Worm (Caenorhabditis elegans): Measurements from ENCODE around the gene C06A6.4.

Gene C06A6.4

ce11 chrIV:7829275-7829938 is at the start of gene C06A6.4:
Gene C06A6.4 (minus strand): TSS chrIV:7829298.
- TF ChIP-seq W03F9.2 (tag; optimal IDR thresholded peaks at IDR 0.05) (peak; percentile 61), dao-5 (tag; optimal IDR thresholded peaks at IDR 0.05) (no peak)

ce11 chrIV:7877781-7878180 is 48.7 kb upstream of the C06A6.4 start, which contains the start of gene kin-26:
Gene kin-26 (minus strand): TSS chrIV:7877881.
- no peak for TF ChIP-seq him-1 (tag; optimal IDR thresholded peaks at IDR 0.05)
- TF ChIP-seq dao-5 (tag; optimal IDR thresholded peaks at IDR 0.05): no peak
- no peak for TF ChIP-seq W03F9.2 (tag; optimal IDR thresholded peaks at IDR 0.05)

ce11 chrIV:7877255-7877654 is 48.2 kb upstream of the C06A6.4 start:
- TF ChIP-seq him-1 (tag; optimal IDR thresholded peaks at IDR 0.05) (no peak), W03F9.2 (tag; optimal IDR thresholded peaks at IDR 0.05) (no peak), dao-5 (tag; optimal IDR thresholded peaks at IDR 0.05) (no peak)

DNA sequence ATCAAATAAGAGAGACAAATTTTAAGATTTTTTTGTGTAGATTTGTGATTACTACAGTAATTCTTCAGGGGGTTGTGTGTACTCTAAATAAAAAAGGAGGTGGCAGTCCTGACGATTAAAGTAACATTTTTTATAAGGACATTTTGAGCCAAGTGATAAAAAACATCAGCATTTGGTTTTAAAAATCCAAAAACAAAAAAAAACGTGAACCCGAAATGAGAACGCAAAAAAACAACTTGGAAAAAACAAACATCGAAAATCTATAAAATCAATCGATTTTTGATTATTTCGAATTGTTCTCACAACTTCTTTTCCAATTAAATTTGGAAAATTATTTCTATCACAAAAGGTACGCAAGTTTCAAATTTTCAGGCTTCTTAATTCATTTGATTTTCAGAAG is 41.4 kb upstream of the C06A6.4 start, which contains the start of gene T06C10.3:
Gene T06C10.3, plus strand, starts transcription at position 301 of the 400 bp plus-strand sequence.
- no peak for TF ChIP-seq him-1 (tag; optimal IDR thresholded peaks at IDR 0.05)
- no peak for TF ChIP-seq dao-5 (tag; optimal IDR thresholded peaks at IDR 0.05)
- TF ChIP-seq W03F9.2 (tag; optimal IDR thresholded peaks at IDR 0.05): no peak

DNA sequence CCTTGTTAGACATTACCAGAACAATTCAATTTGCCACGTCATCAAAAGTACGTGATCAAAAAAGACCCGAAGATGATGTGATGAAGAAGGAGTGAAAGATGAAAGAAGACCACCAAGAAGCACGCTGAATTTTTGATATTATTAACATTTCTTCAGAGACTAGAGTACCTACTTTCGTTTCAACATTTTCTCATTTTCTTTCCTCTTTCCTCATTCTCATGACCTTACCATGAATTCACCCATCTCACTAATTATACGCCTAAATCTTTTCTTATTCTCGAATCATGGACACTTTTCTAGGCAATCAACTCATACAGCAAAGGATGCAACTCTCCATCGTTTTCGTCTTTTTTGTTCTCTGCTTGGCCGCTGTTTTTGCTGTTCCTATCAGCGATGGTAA is 39.5 kb upstream of the C06A6.4 start, which contains the start of gene flp-10:
Gene flp-10, plus strand, starts transcription at position 301 of the 400 bp plus-strand sequence.
- TF ChIP-seq W03F9.2 (tag; optimal IDR thresholded peaks at IDR 0.05): no peak
- TF ChIP-seq dao-5 (tag; optimal IDR thresholded peaks at IDR 0.05): no peak
- TF ChIP-seq him-1 (tag; optimal IDR thresholded peaks at IDR 0.05): no peak

DNA sequence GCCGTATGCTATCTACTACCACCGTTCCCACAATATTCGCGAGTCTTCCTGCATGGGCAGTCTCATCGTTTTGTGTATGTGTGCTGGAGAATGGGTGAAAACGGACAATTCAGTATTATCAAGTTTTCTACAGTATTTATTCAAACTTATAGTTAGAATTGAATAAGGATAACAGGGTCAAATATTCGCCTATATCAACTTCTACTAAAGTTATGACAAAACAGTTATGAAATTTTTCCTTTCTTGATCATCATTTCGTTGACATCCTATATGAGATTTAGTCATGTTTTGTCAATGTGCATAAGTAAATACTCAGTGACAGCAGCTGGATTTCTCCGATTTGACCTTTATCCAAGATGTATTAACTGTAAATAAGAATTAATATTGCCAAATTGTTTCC is 22.2 kb upstream of the C06A6.4 start:
- TF ChIP-seq W03F9.2 (tag; optimal IDR thresholded peaks at IDR 0.05): no peak
- no peak for TF ChIP-seq dao-5 (tag; optimal IDR thresholded peaks at IDR 0.05)
- TF ChIP-seq him-1 (tag; optimal IDR thresholded peaks at IDR 0.05): no peak

DNA sequence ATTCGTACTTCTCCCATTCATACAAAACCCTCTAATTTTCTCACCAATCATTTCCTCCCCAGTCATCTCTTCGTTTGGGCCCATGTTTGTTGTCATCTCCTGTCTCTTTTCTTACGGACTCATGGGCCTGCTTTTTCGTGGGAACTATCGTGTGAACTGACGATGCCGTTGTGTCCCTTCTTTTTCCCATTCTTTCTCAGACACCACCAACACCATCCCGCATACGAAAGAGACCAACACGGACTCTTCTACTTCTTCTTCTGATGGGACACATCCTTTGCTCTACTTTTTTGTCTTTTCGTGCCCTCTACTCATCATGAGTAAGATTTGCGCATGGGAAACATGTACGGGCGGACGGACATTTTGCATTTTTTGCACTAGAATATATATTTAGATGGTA is 21.2 kb upstream of the C06A6.4 start:
- TF ChIP-seq dao-5 (tag; optimal IDR thresholded peaks at IDR 0.05) (no peak), him-1 (tag; optimal IDR thresholded peaks at IDR 0.05) (no peak), W03F9.2 (tag; optimal IDR thresholded peaks at IDR 0.05) (no peak)

DNA sequence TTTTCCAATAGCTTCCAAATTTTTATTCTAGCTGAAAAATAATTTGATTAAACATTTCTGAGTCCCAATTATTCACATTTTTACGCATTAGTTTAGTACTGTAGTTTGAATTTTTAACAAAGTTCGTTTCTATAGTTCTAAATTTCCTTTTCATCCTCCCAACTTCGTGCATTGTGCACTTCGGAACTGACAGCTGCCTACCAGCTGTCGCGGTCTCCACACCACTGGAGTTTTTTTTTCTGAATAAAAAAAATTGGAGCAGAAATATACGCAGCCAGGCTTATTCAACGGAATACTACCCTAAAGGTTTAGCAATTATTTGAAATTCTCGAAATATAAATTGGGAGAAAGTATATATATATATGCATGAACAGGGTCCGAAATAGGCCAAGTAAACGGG is 20.1 kb upstream of the C06A6.4 start:
- TF ChIP-seq him-1 (tag; optimal IDR thresholded peaks at IDR 0.05): no peak

DNA sequence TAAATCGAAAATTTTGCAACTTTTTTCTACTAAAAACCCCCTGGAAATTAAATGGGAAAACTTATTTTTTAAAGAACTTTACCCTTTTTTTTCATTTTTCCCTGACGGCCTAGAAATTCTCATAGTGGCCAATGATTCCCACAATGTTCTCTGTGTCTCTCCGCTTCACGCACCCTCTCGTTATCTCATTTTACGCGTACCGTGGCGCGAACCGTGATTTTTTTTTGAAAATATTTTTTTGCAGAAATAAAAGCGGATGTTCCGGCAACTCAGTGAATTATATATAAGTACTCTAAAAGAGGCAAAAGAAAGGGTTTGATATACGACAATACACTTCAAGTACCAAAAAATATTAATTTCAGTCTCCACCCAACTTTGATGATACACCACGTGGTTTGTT is 17.3 kb upstream of the C06A6.4 start, which contains the start of gene C06A6.2:
Gene C06A6.2, plus strand, starts transcription at position 237 of the 400 bp plus-strand sequence.
- no peak for TF ChIP-seq dao-5 (tag; optimal IDR thresholded peaks at IDR 0.05)
- no peak for TF ChIP-seq W03F9.2 (tag; optimal IDR thresholded peaks at IDR 0.05)
- no peak for TF ChIP-seq him-1 (tag; optimal IDR thresholded peaks at IDR 0.05)

ce11 chrIV:7845585-7845984 is 16.5 kb upstream of the C06A6.4 start:
- TF ChIP-seq him-1 (tag; optimal IDR thresholded peaks at IDR 0.05) (peak; percentile 71), W03F9.2 (tag; optimal IDR thresholded peaks at IDR 0.05) (peak; percentile 5), dao-5 (tag; optimal IDR thresholded peaks at IDR 0.05) (peak; percentile 69)

DNA sequence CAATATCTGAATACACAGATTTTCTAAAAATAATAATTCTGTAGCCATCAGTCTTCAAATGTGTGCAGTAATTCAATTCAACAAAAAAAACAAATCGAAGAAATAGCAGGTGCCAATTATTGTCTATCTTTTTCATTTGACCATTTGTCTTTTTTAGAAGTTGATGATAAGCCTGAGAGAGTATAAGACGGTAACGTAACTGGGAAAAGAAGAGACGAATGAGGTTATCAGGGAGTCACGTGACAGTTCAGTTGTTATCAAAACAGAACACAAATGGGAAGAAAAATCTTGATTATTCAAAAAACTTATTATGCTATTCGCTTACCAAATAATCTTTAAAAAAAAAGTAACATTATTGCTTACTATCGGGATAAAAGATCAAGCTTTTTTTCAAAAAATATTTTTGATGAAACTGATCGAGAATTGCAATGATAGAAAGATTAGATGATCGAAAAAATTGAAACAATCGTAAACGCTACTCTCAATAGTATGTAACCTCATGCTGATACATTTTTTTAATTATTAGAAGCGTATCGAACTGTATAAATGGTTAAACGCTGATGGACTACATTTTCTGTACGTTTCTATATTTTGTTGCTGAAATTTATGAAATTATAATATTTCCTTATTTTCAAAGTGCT is 15.4 kb upstream of the C06A6.4 start:
- TF ChIP-seq him-1 (tag; optimal IDR thresholded peaks at IDR 0.05) (no peak), W03F9.2 (tag; optimal IDR thresholded peaks at IDR 0.05) (peak; percentile 26)

- no peak for TF ChIP-seq him-1 (tag; optimal IDR thresholded peaks at IDR 0.05)
- TF ChIP-seq W03F9.2 (tag; optimal IDR thresholded peaks at IDR 0.05): no peak
- TF ChIP-seq dao-5 (tag; optimal IDR thresholded peaks at IDR 0.05): no peak
These were observed 12.1 kb upstream of the C06A6.4 start for ce11 chrIV:7841218-7841617.

- no peak for TF ChIP-seq dao-5 (tag; optimal IDR thresholded peaks at IDR 0.05)
- TF ChIP-seq him-1 (tag; optimal IDR thresholded peaks at IDR 0.05): no peak
- no peak for TF ChIP-seq W03F9.2 (tag; optimal IDR thresholded peaks at IDR 0.05)
These were observed 10.8 kb upstream of the C06A6.4 start for ce11 chrIV:7839923-7840322.

DNA sequence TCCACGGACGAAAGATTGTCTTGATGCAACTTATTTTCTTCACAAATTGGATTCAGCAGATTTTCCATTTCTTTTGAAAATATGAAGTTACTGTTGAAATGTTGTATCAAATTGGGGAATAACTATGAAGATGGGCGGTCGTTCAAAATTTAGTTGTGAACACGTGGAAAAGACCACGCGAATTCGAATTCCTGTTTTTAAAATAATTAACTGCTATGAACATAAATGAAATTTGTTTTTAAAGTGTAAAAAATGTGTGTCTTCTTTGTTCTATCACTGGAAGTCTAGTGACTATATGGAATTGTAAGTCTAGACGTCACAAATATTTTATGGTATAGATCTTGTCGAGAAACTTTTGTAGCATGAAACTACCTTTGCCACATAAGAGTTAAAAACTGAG is 9.3 kb upstream of the C06A6.4 start, which contains the start of gene C06A6.7:
Gene C06A6.7, minus strand, starts transcription at position 101 of the 400 bp plus-strand sequence.
- no peak for TF ChIP-seq dao-5 (tag; optimal IDR thresholded peaks at IDR 0.05)
- no peak for TF ChIP-seq him-1 (tag; optimal IDR thresholded peaks at IDR 0.05)
- no peak for TF ChIP-seq W03F9.2 (tag; optimal IDR thresholded peaks at IDR 0.05)

Data from whole organism, L4/young adult.